Fruit fly (Drosophila melanogaster) whole organism, pupa: ENCODE measurements around the gene NijA.

Source experiments
- CG12605 ChIP-seq: fragments of 200-800 bp; sonication (Bioruptor generic); IDR thresholded peaks from 2 replicates; pipeline ENCODE4 v1.3.6; 2022; ENCODE audit warnings: missing biosample characterization, missing genetic modification characterization
- CG14655 ChIP-seq: fragments of 200-800 bp; sonication (Bioruptor generic); optimal IDR thresholded peaks from 3 replicates; lab custom pipeline; 2017; ENCODE audit warnings: mild to moderate bottlenecking, missing biosample characterization, missing genetic modification reagents, missing genetic modification characterization
- CG17806 ChIP-seq: fragments of 200-800 bp; sonication (Bioruptor generic); optimal IDR thresholded peaks from 2 replicates; lab custom pipeline; 2018; ENCODE audit warnings: missing biosample characterization, mild to moderate bottlenecking, missing genetic modification characterization, moderate library complexity
- CG32121 ChIP-seq: fragments of 200-800 bp; sonication (Bioruptor generic); IDR thresholded peaks from 2 replicates; pipeline ENCODE4 v1.3.6; 2022; ENCODE audit warnings: missing biosample characterization, missing genetic modification characterization
- CG4496 ChIP-seq: fragments of 200-800 bp; sonication (Bioruptor generic); IDR thresholded peaks from 3 replicates; pipeline ENCODE4 v1.3.6; 2022; ENCODE audit warnings: missing biosample characterization, missing genetic modification characterization
- CG9948 ChIP-seq: fragments of 200-800 bp; sonication (Bioruptor generic); optimal IDR thresholded peaks from 2 replicates; lab custom pipeline; 2018; ENCODE audit warnings: missing biosample characterization, mild to moderate bottlenecking, missing genetic modification characterization, moderate library complexity
- D1 ChIP-seq: fragments of 200-800 bp; sonication (Bioruptor generic); optimal IDR thresholded peaks from 2 replicates; lab custom pipeline; 2018; ENCODE audit warnings: missing biosample characterization, mild to moderate bottlenecking, missing genetic modification characterization, moderate library complexity
- EcR ChIP-seq: fragments of 200-800 bp; sonication (Bioruptor generic); optimal IDR thresholded peaks from 3 replicates; lab custom pipeline; 2019; ENCODE audit warnings: missing biosample characterization, missing genetic modification characterization, mild to moderate bottlenecking, moderate library complexity, missing genetic modification reagents
- Snoo ChIP-seq: fragments of 200-800 bp; sonication (Bioruptor generic); optimal IDR thresholded peaks from 3 replicates; lab custom pipeline; 2017; ENCODE audit warnings: missing biosample characterization, mild to moderate bottlenecking, missing genetic modification characterization, inconsistent platforms
- gl ChIP-seq: fragments of 200-800 bp; sonication (Bioruptor generic); optimal IDR thresholded peaks from 2 replicates; lab custom pipeline; 2018; ENCODE audit warnings: missing biosample characterization, mild to moderate bottlenecking, missing genetic modification characterization
- rn ChIP-seq: fragments of 200-800 bp; sonication (Bioruptor generic); IDR thresholded peaks from 2 replicates; pipeline ENCODE4 v1.3.6; 2022; ENCODE audit warnings: missing biosample characterization, missing genetic modification characterization

- no peak for TF ChIP-seq D1 (tag; lab: Kevin White, UChicago)
- no peak for TF ChIP-seq CG12605
- no peak for TF ChIP-seq gl (tag; lab: Kevin White, UChicago)
- TF ChIP-seq CG4496 (GFP tag; lab: Robert Waterston, UW) = no peak
- no peak for TF ChIP-seq CG17806 (tag; lab: Kevin White, UChicago)
- TF ChIP-seq Snoo (tag; lab: Kevin White, UChicago) = no peak
- TF ChIP-seq CG9948 (tag; lab: Kevin White, UChicago) = no peak
- no peak for TF ChIP-seq CG32121 (GFP tag; lab: Robert Waterston, UW)
- TF ChIP-seq EcR (GFP tag; lab: Kevin White, UChicago) = no peak
- no peak for TF ChIP-seq rn
- TF ChIP-seq CG14655 = no peak
Measured at dm6 chr3L:10677816-10678215, 18.9 kb downstream of the NijA start.
